Worm (Caenorhabditis elegans) whole organism, L4 larva: Measurements from ENCODE around the gene Y54E2A.8.

Experiments used
- D1046.2 ChIP-seq: fragments of 200-800 bp; sonication (Bioruptor generic); IDR thresholded peaks from 2 replicates; pipeline ENCODE4 v1.3.6; 2022; ENCODE audit warnings: missing genetic modification characterization, missing compliant biosample characterization
- F44E2.7 ChIP-seq: fragments of 200-800 bp; sonication (Bioruptor generic); IDR thresholded peaks from 2 replicates; pipeline ENCODE4 v2.1.2; 2022; ENCODE audit warnings: missing genetic modification characterization, missing compliant biosample characterization
- F49E8.2 ChIP-seq: sonication (generic microtip); optimal IDR thresholded peaks from 2 replicates; lab custom pipeline; 2016; ENCODE audit warnings: missing compliant biosample characterization, mild to moderate bottlenecking, missing genetic modification characterization, borderline replicate concordance
- Y105C5A.15 ChIP-seq: fragments of 200-800 bp; sonication (Bioruptor generic); IDR thresholded peaks from 2 replicates; pipeline ENCODE4 v1.3.6; 2022; ENCODE audit warnings: missing genetic modification characterization, missing compliant biosample characterization
- Y48G9A.11 ChIP-seq: fragments of 200-800 bp; sonication (Bioruptor generic); IDR thresholded peaks from 2 replicates; pipeline ENCODE4 v1.3.6; 2022; ENCODE audit warnings: missing genetic modification reagents, missing genetic modification characterization, missing compliant biosample characterization
- Y5F2A.4 ChIP-seq: fragments of 200-800 bp; sonication (Bioruptor generic); optimal IDR thresholded peaks from 2 replicates; lab custom pipeline; 2018; ENCODE audit warnings: mild to moderate bottlenecking, missing genetic modification characterization, missing compliant biosample characterization
- ceh-62 ChIP-seq: sonication (generic microtip); optimal IDR thresholded peaks from 2 replicates; lab custom pipeline; 2017; ENCODE audit warnings: missing biosample characterization, missing genetic modification characterization
- daf-8 ChIP-seq: fragments of 200-800 bp; sonication (Bioruptor generic); IDR thresholded peaks from 2 replicates; pipeline ENCODE4 v1.3.6; 2022; ENCODE audit warnings: missing genetic modification characterization, missing compliant biosample characterization
- dmd-6 ChIP-seq: fragments of 200-800 bp; sonication (Bioruptor generic); IDR thresholded peaks from 2 replicates; pipeline ENCODE4 v1.3.6; 2022; ENCODE audit warnings: missing genetic modification reagents, missing genetic modification characterization, missing compliant biosample characterization
- egl-27 ChIP-seq: sonication (generic microtip); optimal IDR thresholded peaks from 3 replicates; lab custom pipeline; 2017; ENCODE audit warnings: missing biosample characterization, missing genetic modification reagents, missing genetic modification characterization
- fos-1 ChIP-seq: fragments of 150-350 bp; optimal IDR thresholded peaks from 2 replicates; lab custom pipeline; 2014; ENCODE audit warnings: missing biosample characterization, missing genetic modification characterization
- lim-7 ChIP-seq: fragments of 200-800 bp; sonication (Bioruptor generic); IDR thresholded peaks from 2 replicates; pipeline ENCODE4 v1.3.6; 2022; ENCODE audit warnings: missing genetic modification characterization, missing compliant biosample characterization
- lin-13 ChIP-seq: fragments of 150-350 bp; optimal IDR thresholded peaks from 2 replicates; lab custom pipeline; 2014; ENCODE audit warnings: missing biosample characterization, missing genetic modification reagents, missing genetic modification characterization
- lin-15B ChIP-seq: fragments of 150-350 bp; sonication (generic microtip); optimal IDR thresholded peaks from 3 replicates; lab custom pipeline; 2014; ENCODE audit warnings: missing biosample characterization, missing genetic modification characterization
- lin-29 ChIP-seq: fragments of 200-800 bp; sonication (Bioruptor generic); IDR thresholded peaks from 2 replicates; pipeline ENCODE4 v1.3.6; 2022; ENCODE audit warnings: missing genetic modification reagents, missing genetic modification characterization, missing compliant biosample characterization
- lin-38 ChIP-seq: fragments of 200-800 bp; sonication (Bioruptor generic); IDR thresholded peaks from 2 replicates; pipeline ENCODE4 v1.3.6; 2022; ENCODE audit warnings: missing genetic modification reagents, missing genetic modification characterization, missing compliant biosample characterization
- lin-39 ChIP-seq: fragments of 150-350 bp; optimal IDR thresholded peaks from 2 replicates; lab custom pipeline; 2014; ENCODE audit warnings: missing biosample characterization, missing genetic modification reagents, missing genetic modification characterization
- nhr-102 ChIP-seq: sonication (generic microtip); optimal IDR thresholded peaks from 2 replicates; lab custom pipeline; 2016; ENCODE audit warnings: mild to moderate bottlenecking, missing genetic modification characterization, moderate library complexity, missing compliant biosample characterization
- nhr-11 ChIP-seq: fragments of 150-350 bp; optimal IDR thresholded peaks from 2 replicates; lab custom pipeline; 2014; ENCODE audit warnings: missing biosample characterization, missing genetic modification characterization
- nhr-25 ChIP-seq: sonication (generic microtip); optimal IDR thresholded peaks from 2 replicates; lab custom pipeline; 2017; ENCODE audit warnings: missing genetic modification characterization, mild to moderate bottlenecking, missing compliant biosample characterization, antibody characterized with exemption, moderate library complexity, borderline replicate concordance; ENCODE audit not compliant: insufficient read depth
- nhr-28 ChIP-seq: fragments of 150-350 bp; optimal IDR thresholded peaks from 2 replicates; lab custom pipeline; 2014; ENCODE audit warnings: missing biosample characterization, missing genetic modification characterization
- nhr-6 ChIP-seq: fragments of 150-350 bp; optimal IDR thresholded peaks from 2 replicates; lab custom pipeline; 2014; ENCODE audit warnings: missing biosample characterization, missing genetic modification characterization
- php-3 ChIP-seq: fragments of 200-800 bp; sonication (Bioruptor generic); IDR thresholded peaks from 2 replicates; pipeline ENCODE4 v1.3.6; 2022; ENCODE audit warnings: missing genetic modification reagents, missing genetic modification characterization, missing compliant biosample characterization
- pqm-1 ChIP-seq: sonication (generic microtip); optimal IDR thresholded peaks from 2 replicates; lab custom pipeline; 2017; ENCODE audit warnings: missing biosample characterization, missing genetic modification characterization
- rbr-2 ChIP-seq: sonication (generic microtip); optimal IDR thresholded peaks from 2 replicates; lab custom pipeline; 2016; ENCODE audit warnings: missing genotype, missing genetic modification characterization, missing compliant biosample characterization
- sdz-12 ChIP-seq: fragments of 200-800 bp; sonication (Bioruptor generic); optimal IDR thresholded peaks from 2 replicates; lab custom pipeline; 2018; ENCODE audit warnings: mild to moderate bottlenecking, missing genetic modification characterization, missing compliant biosample characterization
- set-16 ChIP-seq: fragments of 200-800 bp; sonication (Bioruptor generic); IDR thresholded peaks from 2 replicates; pipeline ENCODE4 v1.3.6; 2022; ENCODE audit warnings: missing genetic modification reagents, missing genetic modification characterization, missing compliant biosample characterization
- snpc-1.2 ChIP-seq: fragments of 200-800 bp; sonication (Bioruptor generic); IDR thresholded peaks from 2 replicates; pipeline ENCODE4 v1.3.6; 2022; ENCODE audit warnings: missing genetic modification reagents, missing genetic modification characterization, missing compliant biosample characterization
- spr-1 ChIP-seq: sonication (generic microtip); optimal IDR thresholded peaks from 2 replicates; lab custom pipeline; 2016; ENCODE audit warnings: mild to moderate bottlenecking, missing genetic modification characterization, missing compliant biosample characterization
- tra-1 ChIP-seq: fragments of 200-800 bp; sonication (Bioruptor generic); IDR thresholded peaks from 2 replicates; pipeline ENCODE4 v1.3.6; 2022; ENCODE audit warnings: missing genetic modification reagents, missing genetic modification characterization, missing compliant biosample characterization
- vab-7 ChIP-seq: fragments of 200-800 bp; sonication (Bioruptor generic); IDR thresholded peaks from 2 replicates; pipeline ENCODE4 v1.3.6; 2022; ENCODE audit warnings: missing genetic modification reagents, missing genetic modification characterization, missing compliant biosample characterization
- zfp-2 ChIP-seq: sonication (generic microtip); optimal IDR thresholded peaks from 2 replicates; lab custom pipeline; 2016; ENCODE audit warnings: mild to moderate bottlenecking, missing genetic modification characterization, missing compliant biosample characterization
- ztf-7 ChIP-seq: fragments of 150-350 bp; optimal IDR thresholded peaks from 2 replicates; lab custom pipeline; 2014; ENCODE audit warnings: missing biosample characterization, missing genetic modification characterization

Gene Y54E2A.8

DNA sequence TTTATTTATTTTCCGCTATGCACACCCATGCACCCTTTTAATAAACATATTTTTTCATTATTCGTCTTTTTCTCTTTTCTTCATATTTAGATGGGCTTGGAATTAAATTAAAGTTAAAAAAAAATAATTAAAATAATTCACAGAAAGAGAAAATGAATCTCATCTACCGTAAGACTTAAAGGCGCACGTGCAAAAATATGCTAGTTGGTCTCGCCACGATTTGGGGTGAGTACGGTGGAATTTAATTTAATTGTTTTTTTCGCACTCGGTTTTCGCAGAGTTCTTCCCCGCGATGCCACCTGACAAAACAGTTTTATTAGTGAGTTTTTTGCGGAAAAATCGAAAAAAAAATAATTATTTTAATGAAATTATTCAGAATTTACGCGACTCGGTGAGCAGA is at the start of gene Y54E2A.8:
TSS of gene Y54E2A.8 (plus strand) at position 254 of the 400 bp plus-strand sequence.
- no peak for TF ChIP-seq nhr-11 (tag; lab: Kevin White, UChicago)
- 0 out of 2 replicates have a peak, but pooled peaks have one; percentile 12 for TF ChIP-seq lin-38 (GFP tag; lab: Robert Waterston, UW)
- no peak for TF ChIP-seq daf-8
- TF ChIP-seq F49E8.2 (tag; lab: Kevin White, UChicago) = peak; percentile 12

DNA sequence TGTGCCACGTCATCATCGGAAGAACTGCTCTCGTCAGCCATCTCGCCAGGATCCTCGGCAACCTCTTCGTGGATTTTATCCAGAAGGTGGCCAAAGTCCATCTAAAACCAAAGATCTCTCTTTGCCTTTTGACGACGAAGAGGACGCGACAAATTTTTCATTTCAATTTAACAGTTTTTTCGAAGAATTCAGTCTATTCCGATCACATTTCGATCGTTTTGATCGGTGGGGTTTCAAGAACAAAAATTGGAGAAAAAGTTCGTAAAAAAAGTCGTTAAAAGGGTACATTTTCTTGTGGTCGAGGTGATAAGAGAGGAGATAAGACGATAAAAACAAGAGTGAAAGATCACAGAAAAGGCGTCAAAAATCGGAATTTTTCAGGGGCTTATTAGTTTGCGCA is 44.7 kb upstream of the Y54E2A.8 start, which contains the start of gene glna-1:
TSS of gene glna-1 (minus strand) at position 101 of the 400 bp plus-strand sequence.
- TF ChIP-seq lin-29 (GFP tag; lab: Robert Waterston, UW) (no peak), dmd-6 (GFP tag; lab: Robert Waterston, UW) (peak; percentile 35; the same call in 1 of the 2 replicates), snpc-1.2 (GFP tag; lab: Robert Waterston, UW) (no peak), php-3 (GFP tag; lab: Robert Waterston, UW) (0 out of 2 replicates have a peak, but pooled peaks have one; percentile 18), nhr-28 (tag; lab: Kevin White, UChicago) (peak; percentile 4), lin-13 (no peak), Y48G9A.11 (GFP tag; lab: Robert Waterston, UW) (no peak), F44E2.7 (GFP tag; lab: Robert Waterston, UW) (no peak), nhr-11 (tag; lab: Kevin White, UChicago) (no peak), zfp-2 (tag; lab: Kevin White, UChicago) (no peak), lin-15B (tag; lab: Kevin White, UChicago) (no peak), egl-27 (no peak)

DNA sequence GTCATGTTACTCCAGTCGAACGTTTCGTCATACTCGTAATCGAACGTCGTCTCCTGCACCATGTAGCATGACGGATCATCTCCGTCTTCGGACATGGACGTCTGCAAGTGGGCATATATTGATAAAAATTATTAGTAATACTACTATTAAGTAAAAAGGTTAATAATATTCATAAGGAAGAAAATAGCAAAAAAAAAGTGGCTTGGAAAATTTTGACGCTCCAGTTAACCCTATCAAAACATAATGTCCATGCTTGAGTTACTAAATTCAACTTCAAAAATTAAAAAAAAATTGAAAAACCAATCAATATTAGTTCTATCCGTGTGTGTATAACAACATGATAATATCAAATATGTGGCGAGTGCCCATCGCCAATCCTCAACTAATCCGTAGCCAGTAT is 39.0 kb upstream of the Y54E2A.8 start, which contains the start of gene npr-34:
TSS of gene npr-34 (minus strand) at position 101 of the 400 bp plus-strand sequence.
- TF ChIP-seq Y105C5A.15 (no peak), lim-7 (GFP tag; lab: Robert Waterston, UW) (no peak), ceh-62 (no peak), sdz-12 (no peak)

DNA sequence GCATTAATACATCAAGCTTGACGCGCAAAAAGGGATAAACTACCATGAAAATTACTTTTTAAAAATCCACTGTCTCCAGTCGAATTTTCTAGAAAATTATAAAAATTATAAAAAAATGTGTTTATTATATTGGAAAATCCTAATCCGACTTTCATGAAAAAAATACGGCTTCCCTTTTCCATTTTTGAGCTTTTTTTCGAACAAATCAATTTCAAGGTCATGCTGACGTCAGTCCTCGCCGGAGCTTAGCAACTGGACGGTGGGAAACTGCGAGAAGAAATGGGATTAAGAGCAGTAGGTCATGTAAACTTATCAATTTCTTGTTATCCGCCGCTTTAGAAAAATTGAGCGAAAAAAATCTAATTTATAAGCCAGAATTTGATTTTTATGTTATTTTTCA is 33.0 kb upstream of the Y54E2A.8 start:
- no peak for TF ChIP-seq nhr-25 (tag; lab: Kevin White, UChicago)
- TF ChIP-seq lin-39 = no peak
- TF ChIP-seq dmd-6 (GFP tag; lab: Robert Waterston, UW) = no peak
- no peak for TF ChIP-seq pqm-1
- no peak for TF ChIP-seq nhr-102
- TF ChIP-seq nhr-6 (tag; lab: Kevin White, UChicago) = no peak
- TF ChIP-seq ztf-7 (tag; lab: Kevin White, UChicago) = no peak
- TF ChIP-seq vab-7 (GFP tag; lab: Robert Waterston, UW) = no peak
- TF ChIP-seq fos-1 (tag; lab: Kevin White, UChicago) = no peak
- no peak for TF ChIP-seq D1046.2 (GFP tag; lab: Robert Waterston, UW)
- TF ChIP-seq rbr-2 (tag; lab: Kevin White, UChicago) = no peak
- no peak for TF ChIP-seq Y5F2A.4
- TF ChIP-seq spr-1 (tag; lab: Kevin White, UChicago) = no peak
- no peak for TF ChIP-seq lim-7 (GFP tag; lab: Robert Waterston, UW)
- TF ChIP-seq tra-1 = no peak

DNA sequence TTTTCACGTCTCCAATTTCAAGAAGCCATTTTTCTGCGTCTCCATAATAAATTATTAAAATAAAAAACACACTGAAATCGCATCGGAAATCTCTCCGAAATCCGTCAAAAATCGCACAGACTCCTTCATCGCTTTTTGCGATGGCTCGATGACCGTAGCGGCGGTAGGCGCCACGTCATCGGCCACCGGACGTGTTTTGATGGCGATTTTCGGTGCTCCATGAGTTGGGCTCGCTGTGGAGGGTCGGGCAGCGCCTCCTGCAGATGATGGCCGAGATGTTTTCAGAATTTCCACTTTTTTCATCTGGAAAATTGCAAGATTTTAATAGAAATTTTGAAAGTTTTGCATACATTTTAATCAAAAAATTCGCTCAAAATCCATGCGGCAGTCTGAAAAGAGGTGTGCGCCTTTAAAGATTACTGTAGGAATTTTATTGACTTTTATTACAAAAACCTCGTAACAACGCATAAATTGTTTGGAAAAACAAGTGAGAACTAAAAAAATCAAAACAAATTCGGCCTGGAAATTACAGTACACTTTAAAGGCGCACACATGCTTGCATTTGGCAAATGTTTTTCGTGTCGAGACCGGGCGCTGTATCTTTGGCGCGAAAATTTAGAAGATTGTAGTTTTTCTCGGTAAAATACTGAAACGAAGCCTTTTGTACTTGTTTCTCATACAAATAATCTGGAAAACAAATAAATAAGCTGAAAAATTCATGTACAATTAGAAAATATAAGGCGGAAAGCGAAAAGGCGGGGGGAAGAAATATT is 25.8 kb upstream of the Y54E2A.8 start, which contains the start of gene smg-9:
TSS of gene smg-9 (minus strand) at position 663 of the 773 bp plus-strand sequence.
- TF ChIP-seq F49E8.2 (tag; lab: Kevin White, UChicago) (peak; percentile 6), set-16 (GFP tag; lab: Robert Waterston, UW) (peak; percentile 58; the same call in 1 of the 2 replicates), sdz-12 (no peak)
